Fruit fly (Drosophila melanogaster): ENCODE results near the gene jp.

The jp gene

dm6 chr2L:9567398-9567856 lies 877 bp upstream of the jp start (continued):
- TF ChIP-seq CG12104 (GFP tag; optimal IDR thresholded peaks at IDR 0.05) (peak; percentile 98), ash1 (GFP tag; optimal IDR thresholded peaks at IDR 0.05) (peak; percentile 99), HLH3B (GFP tag; IDR thresholded peaks at IDR 0.05) (peak; percentile 95), sima (GFP tag; optimal IDR thresholded peaks at IDR 0.05) (peak; percentile 91), CG12236 (GFP tag; optimal IDR thresholded peaks at IDR 0.05) (peak; percentile 95), wek (GFP tag; optimal IDR thresholded peaks at IDR 0.05) (peak; percentile 99), CG2116 (GFP tag; optimal IDR thresholded peaks at IDR 0.05) (peak; percentile 94), tx (GFP tag; optimal IDR thresholded peaks at IDR 0.05) (peak; percentile 77), nerfin-1 (tag; optimal IDR thresholded peaks at IDR 0.05) (peak; percentile 95), sug (tag; optimal IDR thresholded peaks at IDR 0.05) (peak; percentile 97), Jarid2 (GFP tag; optimal IDR thresholded peaks at IDR 0.05) (peak; percentile 96), zf30C (GFP tag; optimal IDR thresholded peaks at IDR 0.05) (peak; percentile 73), Dref (GFP tag; IDR thresholded peaks at IDR 0.05) (peak; percentile 35; the same call in 1 of the 2 replicates), CG18476 (GFP tag; optimal IDR thresholded peaks at IDR 0.05) (peak; percentile 88), odd (GFP tag; optimal IDR thresholded peaks at IDR 0.05) (peak; percentile 100), CG11504 (tag; optimal IDR thresholded peaks at IDR 0.05) (peak; percentile 95), CG4404 (GFP tag; IDR thresholded peaks at IDR 0.05) (no peak), CG15696 (tag; optimal IDR thresholded peaks at IDR 0.05) (peak; percentile 26), CG42726 (GFP tag; IDR thresholded peaks at IDR 0.05; ENCODE audit: partially characterized antibody) (no peak), ewg (GFP tag; optimal IDR thresholded peaks at IDR 0.05) (peak; percentile 95), gsb (GFP tag; IDR thresholded peaks at IDR 0.05) (peak; percentile 93), sim (GFP tag; IDR thresholded peaks at IDR 0.05) (peak; percentile 93), danr (GFP tag; IDR thresholded peaks at IDR 0.05) (peak; percentile 75; the same call in 1 of the 2 replicates), gsb-n (tag; optimal IDR thresholded peaks at IDR 0.05) (peak; percentile 97), tin (GFP tag; optimal IDR thresholded peaks at IDR 0.05) (peak; percentile 95), row (GFP tag; IDR thresholded peaks at IDR 0.05) (peak; percentile 64), CG4820 (GFP tag; optimal IDR thresholded peaks at IDR 0.05) (peak; percentile 89), gcm (GFP tag; optimal IDR thresholded peaks at IDR 0.05) (peak; percentile 99), CG32767 (GFP tag; IDR thresholded peaks at IDR 0.05) (peak; percentile 94), CG34422 (GFP tag; IDR thresholded peaks at IDR 0.05) (peak; percentile 93), gem (tag; optimal IDR thresholded peaks at IDR 0.05) (peak; percentile 89), Hey (tag; optimal IDR thresholded peaks at IDR 0.05) (peak; percentile 97), HLH4C (GFP tag; IDR thresholded peaks at IDR 0.05; ENCODE audit: partially characterized antibody) (no peak), ac (GFP tag; optimal IDR thresholded peaks at IDR 0.05) (peak; percentile 89), ro (GFP tag; IDR thresholded peaks at IDR 0.05) (peak; percentile 72; the same call in 1 of the 2 replicates), tup (GFP tag; optimal IDR thresholded peaks at IDR 0.05) (peak; percentile 94), CG6683 (GFP tag; optimal IDR thresholded peaks at IDR 0.05) (peak; percentile 98), HmgD (GFP tag; optimal IDR thresholded peaks at IDR 0.05) (peak; percentile 89), sqz (GFP tag; optimal IDR thresholded peaks at IDR 0.05) (peak; percentile 99), scrt (GFP tag; optimal IDR thresholded peaks at IDR 0.05) (peak; percentile 99), CG4424 (GFP tag; optimal IDR thresholded peaks at IDR 0.05) (peak; percentile 97), CG14667 (GFP tag; IDR thresholded peaks at IDR 0.05) (peak; percentile 57; the same call in 1 of the 2 replicates), Ada2b (GFP tag; IDR thresholded peaks at IDR 0.05) (peak; percentile 88; the same call in 1 of the 2 replicates), CG13424 (tag; optimal IDR thresholded peaks at IDR 0.05) (peak; percentile 89), tap (tag; optimal IDR thresholded peaks at IDR 0.05) (peak; percentile 94), CoRest (tag; optimal IDR thresholded peaks at IDR 0.05) (peak; percentile 93), Scr (GFP tag; IDR thresholded peaks at IDR 0.05; ENCODE audit: partially characterized antibody) (peak; percentile 15; the same call in 1 of the 2 replicates), CG14441 (GFP tag; IDR thresholded peaks at IDR 0.05) (peak; percentile 89), CG10654 (GFP tag; optimal IDR thresholded peaks at IDR 0.05) (peak; percentile 96), CG34376 (GFP tag; optimal IDR thresholded peaks at IDR 0.05) (peak; percentile 100)

All from whole organism, embryonic.